Worm (Caenorhabditis elegans) whole organism, midembryonic: ENCODE measurements around the gene fipr-15.

Source experiments
- T22C8.4 ChIP-seq: fragments of 200-800 bp; sonication (Bioruptor generic); IDR thresholded peaks from 2 replicates; pipeline ENCODE4 v1.3.6; 2022; ENCODE audit warnings: missing genetic modification characterization, missing compliant biosample characterization
- cog-1 ChIP-seq: sonication (generic microtip); optimal IDR thresholded peaks from 2 replicates; lab custom pipeline; 2016; ENCODE audit warnings: missing genetic modification characterization, missing compliant biosample characterization
- flt-1 ChIP-seq: fragments of 200-800 bp; sonication (Bioruptor generic); IDR thresholded peaks from 2 replicates; pipeline ENCODE4 v1.3.6; 2022; ENCODE audit warnings: missing genetic modification characterization, missing compliant biosample characterization
- klf-2 ChIP-seq: fragments of 200-800 bp; sonication (Bioruptor generic); conservative IDR thresholded peaks from 2 replicates; pipeline ENCODE4 v1.3.6; 2022; ENCODE audit warnings: missing genetic modification reagents, missing genetic modification characterization, missing compliant biosample characterization
- med-1 ChIP-seq: sonication (generic microtip); optimal IDR thresholded peaks from 2 replicates; lab custom pipeline; 2017; ENCODE audit warnings: missing genetic modification characterization, mild to moderate bottlenecking, missing compliant biosample characterization, antibody characterized with exemption, missing genetic modification reagents; ENCODE audit not compliant: insufficient read depth
- ref-1 ChIP-seq: fragments of 200-800 bp; sonication (Bioruptor generic); conservative IDR thresholded peaks from 2 replicates; pipeline ENCODE4 v1.3.6; 2022; ENCODE audit warnings: missing genetic modification reagents, missing genetic modification characterization, missing compliant biosample characterization
- tab-1 ChIP-seq: fragments of 200-800 bp; sonication (Bioruptor generic); IDR thresholded peaks from 2 replicates; pipeline ENCODE4 v1.3.6; 2022; ENCODE audit warnings: missing genetic modification characterization, missing compliant biosample characterization
- ztf-23 ChIP-seq: fragments of 200-800 bp; sonication (Bioruptor generic); IDR thresholded peaks from 2 replicates; pipeline ENCODE4 v1.3.6; 2022; ENCODE audit warnings: missing genetic modification reagents, missing genetic modification characterization, missing compliant biosample characterization
- ztf-29 ChIP-seq: fragments of 200-800 bp; sonication (Bioruptor generic); IDR thresholded peaks from 2 replicates; pipeline ENCODE4 v1.3.6; 2022; ENCODE audit warnings: missing genetic modification reagents, missing genetic modification characterization, missing compliant biosample characterization

- TF ChIP-seq tab-1 (GFP tag; lab: Robert Waterston, UW) (no peak), klf-2 (GFP tag; lab: Robert Waterston, UW) (no peak), flt-1 (GFP tag; lab: Robert Waterston, UW) (no peak), ztf-29 (no peak), T22C8.4 (GFP tag; lab: Robert Waterston, UW) (no peak), med-1 (GFP tag; lab: Kevin White, UChicago) (no peak), cog-1 (no peak), ref-1 (GFP tag; lab: Robert Waterston, UW) (no peak), ztf-23 (GFP tag; lab: Robert Waterston, UW) (no peak)
Observed at ce11 chrIV:10879542-10879941, 822 bp upstream of the fipr-15 start, which contains the start of gene sdz-13.
